Worm (Caenorhabditis elegans): ENCODE results near the gene C05D11.8.

DNA sequence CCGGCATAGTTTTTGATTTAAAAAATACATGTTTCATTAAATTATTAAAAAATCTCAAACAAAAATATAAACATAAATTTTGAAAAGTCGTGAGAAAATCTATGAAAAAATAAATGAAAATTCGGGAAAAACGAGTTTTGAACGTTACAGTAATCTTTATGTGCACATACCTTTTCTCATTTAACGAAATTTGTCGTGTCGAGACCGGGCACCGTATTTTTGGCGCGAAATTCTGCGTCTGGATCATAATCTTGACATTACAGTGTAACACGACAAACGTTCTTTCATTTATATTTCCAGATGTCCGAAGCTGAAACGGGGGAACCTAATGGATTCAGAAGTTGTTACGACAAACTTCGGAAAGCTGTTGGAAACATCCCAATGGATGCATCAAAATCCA is 37.6 kb downstream of the C05D11.8 start, which contains the start of gene C16A3.2:
- no peak for TF ChIP-seq nhr-20 (tag; optimal IDR thresholded peaks at IDR 0.05)
- TF ChIP-seq ces-1 (GFP tag; optimal IDR thresholded peaks at IDR 0.05) = no peak
- TF ChIP-seq nhr-90 (tag; optimal IDR thresholded peaks at IDR 0.05; ENCODE audit: poor library complexity) = no peak
- TF ChIP-seq fos-1 (tag; optimal IDR thresholded peaks at IDR 0.05) = no peak
- no peak for TF ChIP-seq nhr-11 (tag; optimal IDR thresholded peaks at IDR 0.05)
- no peak for TF ChIP-seq ama-1 (optimal IDR thresholded peaks at IDR 0.05)
- TF ChIP-seq mep-1 (tag; optimal IDR thresholded peaks at IDR 0.05) = no peak
- no peak for TF ChIP-seq unc-62 (GFP tag; optimal IDR thresholded peaks at IDR 0.05)
- TF ChIP-seq zag-1 (tag; optimal IDR thresholded peaks at IDR 0.05) = no peak

Measured in whole organism, L1 larva.